Fruit fly (Drosophila melanogaster) S2 (cell line): ENCODE measurements around the gene CG12075.

Experiments
- CG8478 ChIP-seq: fragments of >200 bp; optimal IDR thresholded peaks from 2 replicates; lab custom pipeline; 2018
- CTCF ChIP-seq, 2 experiments: fragments of >200 bp; optimal IDR thresholded peaks; 2 replicates each; lab custom pipeline; 2018

DNA sequence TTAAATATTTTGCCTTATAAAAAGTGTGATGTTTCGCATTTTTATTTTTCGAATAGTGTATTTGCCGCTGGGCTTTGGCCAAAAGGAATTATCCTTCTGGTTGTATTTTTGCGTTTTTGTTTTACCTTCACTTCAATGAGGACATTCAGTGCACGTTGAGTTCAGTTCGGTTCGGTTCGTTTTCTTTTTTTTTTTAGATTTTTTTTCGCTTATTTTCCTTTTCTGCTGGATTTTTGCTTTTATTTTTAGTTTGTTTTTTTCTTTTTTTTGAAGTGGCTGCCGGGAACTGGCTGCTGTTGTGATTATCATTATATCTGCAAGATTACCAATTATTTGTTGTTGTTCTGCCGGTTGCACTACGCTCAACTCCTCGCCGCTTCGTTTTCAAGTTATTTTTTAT lies 15.3 kb upstream of the CG12075 start:
- no peak for TF ChIP-seq CG8478
- TF ChIP-seq CTCF (optimal IDR thresholded peaks at IDR 0.05; lab: Kevin White, UChicago), result no peak
